Worm (Caenorhabditis elegans) whole organism, L1 larva: ENCODE results near the gene lec-3.
A peak's percentile ranks its signal among the peaks of the same experiment; 100 is the strongest.

Experiments used
- C16A3.4 ChIP-seq: fragments of 150-350 bp; optimal IDR thresholded peaks from 2 replicates; lab custom pipeline; 2014; ENCODE audit warnings: missing biosample characterization, missing genetic modification characterization
- C34B4.2 ChIP-seq: sonication (generic microtip); optimal IDR thresholded peaks from 2 replicates; lab custom pipeline; 2017; ENCODE audit warnings: mild to moderate bottlenecking, missing genetic modification characterization, missing compliant biosample characterization
- F16B12.6 ChIP-seq: fragments of 150-350 bp; optimal IDR thresholded peaks from 2 replicates; lab custom pipeline; 2014; ENCODE audit warnings: missing biosample characterization, missing genetic modification characterization
- Y116A8C.19 ChIP-seq: sonication (generic microtip); optimal IDR thresholded peaks from 2 replicates; lab custom pipeline; 2016; ENCODE audit warnings: missing compliant biosample characterization, missing genetic modification characterization, borderline replicate concordance
- ama-1 ChIP-seq: fragments of 150-350 bp; optimal IDR thresholded peaks from 2 replicates; lab custom pipeline; 2014
- blmp-1 ChIP-seq: fragments of 150-350 bp; optimal IDR thresholded peaks from 2 replicates; lab custom pipeline; 2014; ENCODE audit warnings: missing biosample characterization, missing genetic modification characterization
- ceh-63 ChIP-seq: fragments of 200-800 bp; sonication (Bioruptor generic); optimal IDR thresholded peaks from 2 replicates; lab custom pipeline; 2018; ENCODE audit warnings: mild to moderate bottlenecking, missing genetic modification characterization, missing compliant biosample characterization
- ceh-8 ChIP-seq: fragments of 200-800 bp; sonication (Bioruptor generic); optimal IDR thresholded peaks from 2 replicates; lab custom pipeline; 2018; ENCODE audit warnings: mild to moderate bottlenecking, missing genetic modification characterization, moderate library complexity, missing compliant biosample characterization
- ceh-82 ChIP-seq, 3 experiments: fragments of 150-350 bp in 1 of 3; sonication (generic microtip) in 2 of 3; optimal IDR thresholded peaks; 2 replicates each; lab custom pipeline; 2014 to 2017; ENCODE audit warnings: missing biosample characterization in 3 of 3, missing genetic modification characterization in 3 of 3
- ceh-88 ChIP-seq: fragments of 200-800 bp; sonication (Bioruptor generic); IDR thresholded peaks from 2 replicates; pipeline ENCODE4 v1.3.6; 2022; ENCODE audit warnings: missing genetic modification characterization, missing compliant biosample characterization
- efl-1 ChIP-seq, 4 experiments: fragments of 150-350 bp; optimal IDR thresholded peaks in 3 of 4; peaks in 1 of 4; 1 replicate in 1 of 4; 2 replicates in 3 of 4; lab custom pipeline; 2014; ENCODE audit warnings: missing biosample characterization in 2 of 4, missing genetic modification characterization in 2 of 4, missing genetic modification reagents in 2 of 4
- efl-3 ChIP-seq: fragments of 200-800 bp; sonication (Bioruptor generic); optimal IDR thresholded peaks from 2 replicates; lab custom pipeline; 2018; ENCODE audit warnings: mild to moderate bottlenecking, missing genetic modification characterization, missing compliant biosample characterization
- egl-13 ChIP-seq: sonication (generic microtip); optimal IDR thresholded peaks from 2 replicates; lab custom pipeline; 2016; ENCODE audit warnings: missing genotype, missing genetic modification reagents, missing genetic modification characterization, missing compliant biosample characterization
- egl-27 ChIP-seq, 2 experiments: fragments of 150-350 bp in 1 of 2; sonication (generic microtip); optimal IDR thresholded peaks; 3 replicates each; lab custom pipeline; 2017 to 2018; ENCODE audit warnings: missing biosample characterization in 2 of 2, missing genetic modification characterization in 2 of 2, missing genetic modification reagents in 2 of 2
- elt-2 ChIP-seq: sonication (generic microtip); optimal IDR thresholded peaks from 2 replicates; lab custom pipeline; 2016; ENCODE audit warnings: missing genetic modification characterization, mild to moderate bottlenecking, inconsistent platforms, missing compliant biosample characterization, missing genetic modification reagents
- elt-3 ChIP-seq, 6 experiments: fragments of 150-350 bp in 1 of 6; sonication (generic microtip); optimal IDR thresholded peaks; 2 replicates each; lab custom pipeline; 2017 to 2018; ENCODE audit warnings: missing biosample characterization in 6 of 6, missing genetic modification characterization in 6 of 6, inconsistent platforms in 1 of 6
- ets-5 ChIP-seq: fragments of 200-800 bp; sonication (Bioruptor generic); IDR thresholded peaks from 2 replicates; pipeline ENCODE4 v1.3.6; 2022; ENCODE audit warnings: missing genetic modification characterization, missing compliant biosample characterization
- fkh-10 ChIP-seq: sonication (generic microtip); optimal IDR thresholded peaks from 2 replicates; lab custom pipeline; 2017; ENCODE audit warnings: missing biosample characterization, missing genetic modification reagents, missing genetic modification characterization
- fkh-4 ChIP-seq: sonication (generic microtip); optimal IDR thresholded peaks from 2 replicates; lab custom pipeline; 2016; ENCODE audit warnings: missing compliant biosample characterization, missing genetic modification characterization, borderline replicate concordance
- fos-1 ChIP-seq: fragments of 150-350 bp; optimal IDR thresholded peaks from 2 replicates; lab custom pipeline; 2014; ENCODE audit warnings: missing biosample characterization, missing genetic modification characterization
- grh-1 ChIP-seq: fragments of 200-800 bp; sonication (Bioruptor generic); IDR thresholded peaks from 2 replicates; pipeline ENCODE4 v1.3.6; 2022; ENCODE audit warnings: missing genetic modification reagents, missing genetic modification characterization, missing compliant biosample characterization
- isw-1 ChIP-seq: fragments of 200-800 bp; sonication (Bioruptor generic); IDR thresholded peaks from 2 replicates; pipeline ENCODE4 v1.3.6; 2022; ENCODE audit warnings: missing genetic modification characterization, missing compliant biosample characterization
- lin-14 ChIP-seq: fragments of 200-800 bp; sonication (Bioruptor generic); optimal IDR thresholded peaks from 2 replicates; lab custom pipeline; 2018; ENCODE audit warnings: mild to moderate bottlenecking, missing genetic modification characterization, moderate library complexity, missing compliant biosample characterization
- mab-9 ChIP-seq: fragments of 200-800 bp; sonication (Bioruptor generic); IDR thresholded peaks from 2 replicates; pipeline ENCODE4 v1.3.6; 2022; ENCODE audit warnings: missing genetic modification reagents, missing genetic modification characterization, missing compliant biosample characterization
- mdl-1 ChIP-seq, 2 experiments: fragments of 150-350 bp; optimal IDR thresholded peaks; 2 replicates each; lab custom pipeline; 2014 to 2017; ENCODE audit warnings: missing biosample characterization in 2 of 2, missing genetic modification characterization in 2 of 2, inconsistent platforms in 1 of 2
- nhr-12 ChIP-seq: sonication (generic microtip); optimal IDR thresholded peaks from 2 replicates; lab custom pipeline; 2017; ENCODE audit warnings: missing biosample characterization, missing genetic modification characterization
- nhr-19 ChIP-seq: fragments of 200-800 bp; sonication (Bioruptor generic); conservative IDR thresholded peaks from 2 replicates; pipeline ENCODE4 v1.3.6; 2022; ENCODE audit warnings: missing genetic modification characterization, missing compliant biosample characterization
- nhr-237 ChIP-seq: fragments of 150-350 bp; optimal IDR thresholded peaks from 2 replicates; lab custom pipeline; 2014; ENCODE audit warnings: missing biosample characterization, missing genetic modification characterization
- nhr-28 ChIP-seq: fragments of 150-350 bp; optimal IDR thresholded peaks from 2 replicates; lab custom pipeline; 2014; ENCODE audit warnings: missing biosample characterization, missing genetic modification characterization
- nhr-84 ChIP-seq: sonication (generic microtip); optimal IDR thresholded peaks from 2 replicates; lab custom pipeline; 2017; ENCODE audit warnings: missing biosample characterization, missing genetic modification characterization
- nhr-85 ChIP-seq: sonication (generic microtip); peaks from one replicate; lab custom pipeline; 2016; ENCODE audit warnings: missing genetic modification characterization, inconsistent platforms, missing compliant biosample characterization
- pax-3 ChIP-seq: fragments of 200-800 bp; sonication (Bioruptor generic); optimal IDR thresholded peaks from 2 replicates; lab custom pipeline; 2018; ENCODE audit warnings: mild to moderate bottlenecking, missing genetic modification characterization, moderate library complexity, missing compliant biosample characterization
- pqm-1 ChIP-seq: sonication (generic microtip); optimal IDR thresholded peaks from 3 replicates; lab custom pipeline; 2017; ENCODE audit warnings: missing biosample characterization, missing genetic modification characterization
- rnt-1 ChIP-seq: sonication (generic microtip); optimal IDR thresholded peaks from 2 replicates; lab custom pipeline; 2016; ENCODE audit warnings: mild to moderate bottlenecking, missing genetic modification characterization, moderate library complexity, missing compliant biosample characterization
- skn-1 ChIP-seq: fragments of 150-350 bp; optimal IDR thresholded peaks from 2 replicates; lab custom pipeline; 2014; ENCODE audit warnings: missing biosample characterization, missing genetic modification characterization
- snu-23 ChIP-seq: sonication (generic microtip); optimal IDR thresholded peaks from 2 replicates; lab custom pipeline; 2016; ENCODE audit warnings: missing genetic modification characterization, missing compliant biosample characterization
- sox-4 ChIP-seq: sonication (generic microtip); optimal IDR thresholded peaks from 2 replicates; lab custom pipeline; 2016; ENCODE audit warnings: missing genetic modification characterization, missing compliant biosample characterization
- sptf-1 ChIP-seq: fragments of 150-350 bp; optimal IDR thresholded peaks from 2 replicates; lab custom pipeline; 2014; ENCODE audit warnings: missing biosample characterization, missing genetic modification characterization
- sup-37 ChIP-seq: fragments of 200-800 bp; sonication (Bioruptor generic); optimal IDR thresholded peaks from 2 replicates; lab custom pipeline; 2018; ENCODE audit warnings: mild to moderate bottlenecking, missing genetic modification characterization, missing compliant biosample characterization
- swsn-7 ChIP-seq: sonication (generic microtip); optimal IDR thresholded peaks from 2 replicates; lab custom pipeline; 2016; ENCODE audit warnings: missing genetic modification characterization, missing compliant biosample characterization
- tbx-2 ChIP-seq: sonication (generic microtip); optimal IDR thresholded peaks from 2 replicates; lab custom pipeline; 2016; ENCODE audit warnings: missing genetic modification characterization, missing compliant biosample characterization
- unc-130 ChIP-seq: fragments of 150-350 bp; optimal IDR thresholded peaks from 2 replicates; lab custom pipeline; 2017; ENCODE audit warnings: missing biosample characterization, missing genetic modification characterization, inconsistent platforms
- unc-30 ChIP-seq: sonication (generic microtip); optimal IDR thresholded peaks from 2 replicates; lab custom pipeline; 2017; ENCODE audit warnings: missing biosample characterization, missing genetic modification characterization
- unc-62 ChIP-seq: fragments of 150-350 bp; optimal IDR thresholded peaks from 2 replicates; lab custom pipeline; 2014; ENCODE audit warnings: missing biosample characterization, missing genetic modification reagents, missing genetic modification characterization
- zip-4 ChIP-seq: fragments of 200-800 bp; sonication (Bioruptor generic); optimal IDR thresholded peaks from 2 replicates; lab custom pipeline; 2018; ENCODE audit warnings: mild to moderate bottlenecking, missing genetic modification characterization, moderate library complexity, missing compliant biosample characterization
- ztf-4 ChIP-seq: fragments of 150-350 bp; optimal IDR thresholded peaks from 2 replicates; lab custom pipeline; 2014; ENCODE audit warnings: missing biosample characterization, missing genetic modification characterization

Gene lec-3

DNA sequence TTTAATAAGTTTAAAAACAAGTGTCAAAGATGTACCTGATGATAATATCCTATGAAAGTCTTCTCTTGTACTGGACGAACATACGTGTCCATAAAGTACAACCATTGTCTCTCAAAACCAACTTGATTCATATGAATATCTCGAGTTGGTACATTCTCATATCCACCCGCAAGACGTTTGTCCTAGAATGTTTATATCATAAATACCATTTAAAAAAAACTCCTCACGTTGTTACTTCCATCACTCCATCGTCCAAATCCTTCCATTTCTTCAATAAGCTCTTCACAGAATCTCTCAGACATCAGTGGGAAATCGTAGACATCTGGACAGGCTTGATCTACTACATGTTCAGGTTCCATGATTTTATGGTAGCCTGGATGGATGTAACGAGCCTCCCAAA lies 44.5 kb downstream of the lec-3 start:
- TF ChIP-seq nhr-84 (tag; lab: Kevin White, UChicago) (no peak), efl-1 (optimal IDR thresholded peaks at IDR 0.05; lab: Kevin White, UChicago) (no peak), efl-1 (GFP tag; optimal IDR thresholded peaks at IDR 0.05 in 1 of 2; lab: Kevin White, UChicago) (peak in 1 of 2 experiments; percentile 28)

DNA sequence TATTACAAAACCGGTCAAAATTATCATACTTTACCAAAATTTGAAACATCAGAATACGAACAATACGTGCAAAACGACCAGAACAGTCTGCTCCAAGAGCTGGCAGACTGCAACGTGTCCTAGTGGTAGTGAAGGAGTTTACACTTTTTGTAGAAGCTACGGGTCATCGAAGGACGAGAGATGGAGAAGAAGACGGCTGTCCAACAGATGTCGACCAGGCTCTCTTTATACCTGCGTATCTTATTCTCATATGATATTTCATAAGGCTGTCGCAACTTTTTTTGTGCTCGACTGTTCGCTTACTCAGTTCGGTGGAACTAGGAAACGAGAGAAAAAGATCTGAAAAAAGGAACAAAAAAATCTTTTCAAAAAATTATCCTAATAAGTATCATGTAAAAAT lies 48.9 kb downstream of the lec-3 start, which contains the start of gene let-268:
Gene let-268 (minus strand): TSS at position 182 of the 400 bp plus-strand sequence.
- TF ChIP-seq zip-4 (GFP tag; lab: Kevin White, UChicago): no peak
- peak; percentile 42 for TF ChIP-seq rnt-1 (tag; lab: Kevin White, UChicago)
- TF ChIP-seq lin-14 (GFP tag; lab: Kevin White, UChicago): peak; percentile 38

DNA sequence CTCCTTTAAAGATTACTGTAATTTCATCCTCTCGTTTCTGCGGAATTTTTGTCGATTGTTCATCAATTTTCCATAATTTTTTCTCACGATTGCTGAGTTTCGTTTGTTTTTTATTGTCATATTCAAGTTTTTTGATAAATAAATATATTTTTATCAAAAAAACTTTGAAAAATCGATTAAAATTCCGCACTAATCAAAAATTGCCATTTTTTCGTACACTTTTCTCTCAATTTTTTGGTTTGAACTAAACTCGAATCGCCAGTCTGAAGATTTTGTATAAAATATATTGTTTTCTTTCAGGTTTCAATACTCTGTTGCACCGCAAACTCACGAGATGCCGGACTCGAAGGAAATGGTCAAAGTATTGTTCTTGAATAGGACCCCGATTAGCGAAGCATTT lies 49.9 kb downstream of the lec-3 start, which contains the start of gene ogr-2:
Gene ogr-2 (plus strand): TSS at position 301 of the 400 bp plus-strand sequence.
- no peak for TF ChIP-seq nhr-19 (GFP tag; lab: Robert Waterston, UW)
- no peak for TF ChIP-seq skn-1 (tag; lab: Kevin White, UChicago)
- TF ChIP-seq zip-4 (GFP tag; lab: Kevin White, UChicago): no peak
- no peak for TF ChIP-seq ama-1 (lab: Kevin White, UChicago)
- no peak for TF ChIP-seq fos-1 (tag; lab: Kevin White, UChicago)

DNA sequence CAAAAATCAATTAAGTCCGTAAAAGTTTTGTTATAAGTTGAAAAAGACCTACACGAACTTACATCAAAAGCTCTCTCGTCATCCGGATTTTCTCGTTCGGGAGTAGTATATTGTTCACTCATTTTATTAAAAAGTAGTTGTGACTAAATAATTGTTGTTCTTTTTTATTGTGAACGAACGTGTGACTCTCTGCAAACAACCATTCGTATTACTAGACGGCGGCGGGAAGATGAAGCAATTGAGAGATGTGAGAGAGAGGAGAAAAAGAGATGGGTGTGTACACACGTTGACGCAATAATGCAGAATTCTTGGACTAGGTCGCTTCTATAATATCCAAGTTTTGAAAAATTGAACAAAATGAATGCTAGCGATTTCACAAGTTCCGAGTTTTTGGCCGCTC lies 54.0 kb downstream of the lec-3 start, which contains the start of the genes F52H3.11 and bath-38:
Gene F52H3.11 (minus strand): TSS at position 203 of the 400 bp plus-strand sequence.
Gene bath-38 (minus strand): TSS at position 310 of the 400 bp plus-strand sequence.
- TF ChIP-seq egl-13 (tag; lab: Kevin White, UChicago): no peak
- TF ChIP-seq F16B12.6 (tag; lab: Kevin White, UChicago): peak; percentile 81
- no peak for TF ChIP-seq ets-5 (GFP tag; lab: Robert Waterston, UW)
- TF ChIP-seq tbx-2 (tag; lab: Kevin White, UChicago): peak; percentile 39
- TF ChIP-seq elt-2: no peak
- no peak for TF ChIP-seq grh-1 (GFP tag; lab: Robert Waterston, UW)
- TF ChIP-seq fkh-10 (GFP tag; lab: Kevin White, UChicago): no peak
- no peak for TF ChIP-seq ceh-63 (GFP tag; lab: Kevin White, UChicago)
- TF ChIP-seq C34B4.2 (tag; lab: Kevin White, UChicago): no peak
- TF ChIP-seq blmp-1: peak; percentile 56
- TF ChIP-seq unc-130 (tag; lab: Kevin White, UChicago): peak; percentile 47
- TF ChIP-seq ceh-8 (GFP tag; lab: Kevin White, UChicago): no peak
- TF ChIP-seq unc-30 (tag; lab: Kevin White, UChicago): no peak
- TF ChIP-seq C16A3.4 (tag; lab: Kevin White, UChicago): peak; percentile 59
- peak; percentile 69 for TF ChIP-seq nhr-85
- no peak for TF ChIP-seq sptf-1 (tag; lab: Kevin White, UChicago)
- no peak for TF ChIP-seq isw-1 (GFP tag; lab: Robert Waterston, UW)
- no peak for TF ChIP-seq egl-27 (tag; optimal IDR thresholded peaks at IDR 0.05; lab: Kevin White, UChicago)
- no peak for TF ChIP-seq fos-1 (tag; lab: Kevin White, UChicago)
- TF ChIP-seq Y116A8C.19 (tag; lab: Kevin White, UChicago): no peak
- TF ChIP-seq ceh-82 (tag; optimal IDR thresholded peaks at IDR 0.05; lab: Kevin White, UChicago): peak in 1 of 3 experiments; percentile 25
- TF ChIP-seq nhr-237: no peak
- no peak for TF ChIP-seq nhr-28 (tag; lab: Kevin White, UChicago)
- TF ChIP-seq nhr-12 (tag; lab: Kevin White, UChicago): no peak
- no peak for TF ChIP-seq mab-9 (GFP tag; lab: Robert Waterston, UW)
- TF ChIP-seq sup-37: no peak
- no peak for TF ChIP-seq pax-3 (tag; lab: Kevin White, UChicago)
- TF ChIP-seq unc-62 (GFP tag; lab: Kevin White, UChicago): no peak
- TF ChIP-seq mdl-1 (tag; optimal IDR thresholded peaks at IDR 0.05; lab: Kevin White, UChicago): no peak
- TF ChIP-seq swsn-7 (tag; lab: Kevin White, UChicago): peak; percentile 36
- peak; percentile 30 for TF ChIP-seq ztf-4 (tag; lab: Kevin White, UChicago)
- peak; percentile 37 for TF ChIP-seq skn-1 (tag; lab: Kevin White, UChicago)
- TF ChIP-seq sox-4: no peak
- no peak for TF ChIP-seq efl-3
- peak; percentile 54 for TF ChIP-seq snu-23 (GFP tag; lab: Kevin White, UChicago)
- no peak for TF ChIP-seq fkh-4 (tag; lab: Kevin White, UChicago)
- peak; percentile 64 for TF ChIP-seq lin-14 (GFP tag; lab: Kevin White, UChicago)
- peak in 1 of 6 experiments; percentile 37 for TF ChIP-seq elt-3 (tag; optimal IDR thresholded peaks at IDR 0.05; lab: Kevin White, UChicago)
- peak; percentile 37 for TF ChIP-seq rnt-1 (tag; lab: Kevin White, UChicago)
- no peak for TF ChIP-seq pqm-1 (tag; lab: Kevin White, UChicago)
- no peak for TF ChIP-seq ceh-88 (GFP tag; lab: Robert Waterston, UW)
